Fruit fly (Drosophila melanogaster) ovary, adult (tissue): Measurements from ENCODE around the gene Osi6.

Source experiments
- CG17801 ChIP-seq: fragments of 200-800 bp; optimal IDR thresholded peaks from 2 replicates; lab custom pipeline; 2019; ENCODE audit warnings: missing biosample characterization, mild to moderate bottlenecking, missing genetic modification characterization, moderate library complexity; ENCODE audit not compliant: partially characterized antibody

Osi6 gene

dm6 chr3R:6268657-6269056, 34.1 kb downstream of the Osi6 start, which contains the start of gene Osi11:
Gene Osi11 (minus strand): TSS chr3R:6268757.
- TF ChIP-seq CG17801 (GFP tag; lab: Kevin White, UChicago) = no peak

- TF ChIP-seq CG17801 (GFP tag; lab: Kevin White, UChicago) = no peak
These were observed 35.5 kb downstream of the Osi6 start for dm6 chr3R:6269986-6270385.

DNA sequence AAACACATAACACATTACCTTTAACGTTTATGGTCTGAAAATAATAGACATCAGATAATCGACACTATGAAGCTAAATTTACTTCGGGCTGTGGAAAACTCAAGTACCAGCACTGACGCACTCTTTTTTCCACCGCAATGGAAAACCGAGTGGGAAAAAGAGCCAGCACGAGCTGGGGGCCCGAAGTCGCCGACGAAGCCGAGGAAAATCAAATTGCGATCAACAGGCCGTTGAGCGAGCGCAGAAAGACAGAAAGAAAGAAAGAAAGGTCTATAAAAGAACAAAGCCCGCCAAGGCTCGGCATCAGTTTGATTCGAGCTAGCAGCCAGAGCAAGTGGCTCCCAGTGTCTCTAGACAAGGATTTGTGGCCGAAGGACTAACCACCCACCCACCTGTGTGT, 43.7 kb downstream of the Osi6 start, which contains the start of gene Osi12:
Gene Osi12, plus strand, starts transcription at position 301 of the 400 bp plus-strand sequence.
- no peak for TF ChIP-seq CG17801 (GFP tag; lab: Kevin White, UChicago)

DNA sequence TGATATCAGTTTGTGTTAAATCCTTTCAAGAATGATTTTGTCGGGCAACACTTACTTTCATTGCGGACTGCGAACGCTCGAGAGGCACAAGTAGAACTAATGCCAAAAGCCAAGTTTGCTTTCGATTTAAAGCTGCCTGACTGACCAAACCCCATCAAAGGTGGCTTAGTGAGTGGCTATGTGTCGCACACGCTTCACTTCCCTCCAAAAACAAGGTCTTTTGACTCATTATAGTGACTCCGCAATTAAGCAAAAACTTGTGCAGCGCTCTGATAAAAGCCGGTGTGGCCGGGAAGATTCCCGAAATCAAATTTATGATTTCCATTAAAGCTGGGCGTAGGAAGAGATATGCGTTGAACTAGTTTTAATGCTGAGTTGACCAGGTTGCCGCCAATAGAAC, 50.6 kb downstream of the Osi6 start, which contains the start of gene CG15597:
Gene CG15597, minus strand, starts transcription at position 101 of the 400 bp plus-strand sequence.
- TF ChIP-seq CG17801 (GFP tag; lab: Kevin White, UChicago) = no peak
